Fruit fly (Drosophila melanogaster) whole organism, embryonic: ENCODE results near the gene mop.
A peak's percentile ranks its signal among the peaks of the same experiment; 100 is the strongest.

Experiments
- CG10462 ChIP-seq: fragments of 200-800 bp; sonication (Bioruptor generic); optimal IDR thresholded peaks from 2 replicates; lab custom pipeline; 2016; ENCODE audit warnings: missing biosample characterization, missing genetic modification characterization
- CG10565 ChIP-seq: fragments of 200-800 bp; sonication (Bioruptor generic); optimal IDR thresholded peaks from 3 replicates; lab custom pipeline; 2016; ENCODE audit warnings: missing biosample characterization, mild to moderate bottlenecking, missing genetic modification characterization
- CG11093 ChIP-seq: fragments of 200-800 bp; sonication (Bioruptor generic); IDR thresholded peaks from 3 replicates; pipeline ENCODE4 v1.3.6; 2022; ENCODE audit warnings: missing biosample characterization, missing genetic modification characterization
- CG11456 ChIP-seq: fragments of 200-800 bp; sonication (Bioruptor generic); IDR thresholded peaks from 3 replicates; pipeline ENCODE4 v1.3.6; 2022; ENCODE audit warnings: missing biosample characterization, missing genetic modification characterization
- CG12299 ChIP-seq: fragments of 200-800 bp; sonication (Bioruptor generic); optimal IDR thresholded peaks from 2 replicates; lab custom pipeline; 2018; ENCODE audit warnings: missing biosample characterization, mild to moderate bottlenecking, missing genetic modification characterization
- CG15269 ChIP-seq: fragments of 200-800 bp; sonication (Bioruptor generic); optimal IDR thresholded peaks from 2 replicates; lab custom pipeline; 2018; ENCODE audit warnings: missing biosample characterization, mild to moderate bottlenecking, missing genetic modification characterization, moderate library complexity
- CG17612 ChIP-seq: fragments of 200-800 bp; sonication (Bioruptor generic); IDR thresholded peaks from 2 replicates; pipeline ENCODE4 v1.3.6; 2022; ENCODE audit warnings: missing biosample characterization, missing genetic modification characterization
- CG17912 ChIP-seq: fragments of 200-800 bp; sonication (Bioruptor generic); optimal IDR thresholded peaks from 2 replicates; lab custom pipeline; 2018; ENCODE audit warnings: missing biosample characterization, mild to moderate bottlenecking, missing genetic modification characterization
- CG18262 ChIP-seq: fragments of 200-800 bp; optimal IDR thresholded peaks from 3 replicates; lab custom pipeline; 2019; ENCODE audit warnings: missing biosample characterization, mild to moderate bottlenecking, missing genetic modification characterization, moderate library complexity
- CG18764 ChIP-seq: fragments of 200-800 bp; sonication (Bioruptor generic); optimal IDR thresholded peaks from 3 replicates; lab custom pipeline; 2016; ENCODE audit warnings: missing biosample characterization, missing genetic modification characterization
- CG2712 ChIP-seq: fragments of 200-800 bp; optimal IDR thresholded peaks from 3 replicates; lab custom pipeline; 2019; ENCODE audit warnings: missing biosample characterization, mild to moderate bottlenecking, missing genetic modification characterization, moderate library complexity
- CG30403 ChIP-seq: fragments of 200-800 bp; sonication (Bioruptor generic); optimal IDR thresholded peaks from 3 replicates; lab custom pipeline; 2016; ENCODE audit warnings: missing biosample characterization, missing genetic modification characterization
- CG3995 ChIP-seq: fragments of 200-800 bp; sonication (Bioruptor generic); optimal IDR thresholded peaks from 3 replicates; lab custom pipeline; 2016; ENCODE audit warnings: missing biosample characterization, missing genetic modification characterization
- CG4404 ChIP-seq: fragments of 200-800 bp; sonication (Bioruptor generic); IDR thresholded peaks from 2 replicates; pipeline ENCODE4 v1.3.6; 2022; ENCODE audit warnings: missing biosample characterization, missing genetic modification characterization
- CG4707 ChIP-seq: fragments of 200-800 bp; sonication (Bioruptor generic); optimal IDR thresholded peaks from 2 replicates; lab custom pipeline; 2018; ENCODE audit warnings: missing biosample characterization, mild to moderate bottlenecking, missing genetic modification characterization, moderate library complexity
- CG4820 ChIP-seq: fragments of 200-800 bp; sonication (Bioruptor generic); optimal IDR thresholded peaks from 3 replicates; lab custom pipeline; 2016; ENCODE audit warnings: missing biosample characterization, missing genetic modification characterization
- CG6813 ChIP-seq: fragments of 200-800 bp; sonication (Bioruptor generic); optimal IDR thresholded peaks from 2 replicates; lab custom pipeline; 2017; ENCODE audit warnings: missing biosample characterization, missing genetic modification characterization, mild to moderate bottlenecking, moderate library complexity, missing genetic modification reagents
- CG8089 ChIP-seq: fragments of 200-800 bp; sonication (Bioruptor generic); optimal IDR thresholded peaks from 3 replicates; lab custom pipeline; 2016; ENCODE audit warnings: missing biosample characterization, missing genetic modification characterization
- CG8359 ChIP-seq: fragments of 200-800 bp; sonication (Bioruptor generic); optimal IDR thresholded peaks from 2 replicates; lab custom pipeline; 2017; ENCODE audit warnings: missing biosample characterization, mild to moderate bottlenecking, missing genetic modification characterization, borderline replicate concordance
- CG8388 ChIP-seq: fragments of 200-800 bp; sonication (Bioruptor generic); optimal IDR thresholded peaks from 2 replicates; lab custom pipeline; 2019; ENCODE audit warnings: missing biosample characterization, mild to moderate bottlenecking, missing genetic modification characterization, moderate library complexity
- CG9215 ChIP-seq: fragments of 200-800 bp; sonication (Bioruptor generic); IDR thresholded peaks from 2 replicates; pipeline ENCODE4 v1.3.6; 2022; ENCODE audit warnings: missing biosample characterization, missing genetic modification characterization
- CkIIα-i1 ChIP-seq: fragments of 200-800 bp; sonication (Bioruptor generic); IDR thresholded peaks from 2 replicates; pipeline ENCODE4 v1.3.6; 2022; ENCODE audit warnings: missing biosample characterization, missing genetic modification characterization
- Dfd ChIP-seq, 2 experiments: fragments of >200 bp; optimal IDR thresholded peaks; 2 replicates each; lab custom pipeline; 2017; ENCODE audit warnings: missing biosample characterization in 2 of 2, missing genetic modification characterization in 2 of 2
- Ets97D ChIP-seq: fragments of 200-800 bp; sonication (Bioruptor generic); optimal IDR thresholded peaks from 3 replicates; lab custom pipeline; 2016; ENCODE audit warnings: missing biosample characterization, missing genetic modification characterization
- Gug ChIP-seq: fragments of 200-800 bp; sonication (Bioruptor generic); IDR thresholded peaks from 4 replicates; pipeline ENCODE4 v1.3.6; 2022; ENCODE audit warnings: missing biosample characterization, missing genetic modification characterization
- HLH4C ChIP-seq: fragments of 200-800 bp; sonication (Bioruptor generic); IDR thresholded peaks from 3 replicates; pipeline ENCODE4 v1.3.6; 2022; ENCODE audit warnings: missing biosample characterization, missing genetic modification characterization; ENCODE audit not compliant: partially characterized antibody
- Hr51 ChIP-seq, 2 experiments: fragments of 200-800 bp; sonication (Bioruptor generic); optimal IDR thresholded peaks; 2 replicates in 1 of 2; 3 replicates in 1 of 2; lab custom pipeline; 2016 to 2018; ENCODE audit warnings: missing biosample characterization in 2 of 2, missing genetic modification characterization in 2 of 2, mild to moderate bottlenecking in 1 of 2, moderate library complexity in 1 of 2
- Med ChIP-seq: fragments of 200-800 bp; sonication (Bioruptor generic); peaks from one replicate; lab custom pipeline; 2016; ENCODE audit warnings: missing biosample characterization, missing genetic modification characterization, mild to moderate bottlenecking, inconsistent platforms, moderate library complexity
- Myb ChIP-seq: fragments of 200-800 bp; sonication (Bioruptor generic); optimal IDR thresholded peaks from 2 replicates; lab custom pipeline; 2016; ENCODE audit warnings: missing biosample characterization, missing genetic modification characterization
- Poxn ChIP-seq: fragments of 200-800 bp; sonication (Bioruptor generic); IDR thresholded peaks from 2 replicates; pipeline ENCODE4 v1.3.6; 2022; ENCODE audit warnings: missing biosample characterization, missing genetic modification characterization
- Xbp1 ChIP-seq: fragments of 200-800 bp; sonication (Bioruptor generic); optimal IDR thresholded peaks from 3 replicates; lab custom pipeline; 2016; ENCODE audit warnings: missing biosample characterization, mild to moderate bottlenecking, missing genetic modification characterization
- ato ChIP-seq: fragments of 200-800 bp; sonication (Bioruptor generic); IDR thresholded peaks from 2 replicates; pipeline ENCODE4 v1.3.6; 2022; ENCODE audit warnings: missing biosample characterization, missing genetic modification characterization; ENCODE audit not compliant: partially characterized antibody
- caup ChIP-seq: fragments of 200-800 bp; sonication (Bioruptor generic); optimal IDR thresholded peaks from 3 replicates; lab custom pipeline; 2017; ENCODE audit warnings: missing biosample characterization, mild to moderate bottlenecking, missing genetic modification characterization, moderate library complexity; ENCODE audit not compliant: severe bottlenecking
- ci ChIP-seq: fragments of 200-800 bp; sonication (Bioruptor generic); IDR thresholded peaks from 3 replicates; pipeline ENCODE4 v1.3.6; 2022; ENCODE audit warnings: missing biosample characterization, missing genetic modification characterization
- crc ChIP-seq: fragments of 200-800 bp; sonication (Bioruptor generic); optimal IDR thresholded peaks from 2 replicates; lab custom pipeline; 2016; ENCODE audit warnings: missing biosample characterization, missing genetic modification characterization
- en ChIP-seq: fragments of 200-800 bp; sonication (Bioruptor generic); optimal IDR thresholded peaks from 2 replicates; lab custom pipeline; 2016; ENCODE audit warnings: missing biosample characterization, missing genetic modification characterization
- exex ChIP-seq: fragments of 200-800 bp; sonication (Bioruptor generic); optimal IDR thresholded peaks from 4 replicates; lab custom pipeline; 2018; ENCODE audit warnings: missing biosample characterization, mild to moderate bottlenecking, missing genetic modification characterization, moderate library complexity
- fru ChIP-seq: fragments of >200 bp; optimal IDR thresholded peaks from 2 replicates; lab custom pipeline; 2017
- gem ChIP-seq: fragments of 200-800 bp; sonication (Bioruptor generic); optimal IDR thresholded peaks from 2 replicates; lab custom pipeline; 2019; ENCODE audit warnings: missing biosample characterization, mild to moderate bottlenecking, missing genetic modification characterization, moderate library complexity
- gt ChIP-seq: fragments of 200-800 bp; sonication (Bioruptor generic); IDR thresholded peaks from 2 replicates; pipeline ENCODE4 v1.3.6; 2022; ENCODE audit warnings: missing biosample characterization, missing genetic modification characterization
- klu ChIP-seq: fragments of 200-800 bp; sonication (Bioruptor generic); IDR thresholded peaks from 2 replicates; pipeline ENCODE4 v1.3.6; 2022; ENCODE audit warnings: missing biosample characterization, missing genetic modification characterization
- lilli ChIP-seq: fragments of 200-800 bp; sonication (Bioruptor generic); optimal IDR thresholded peaks from 3 replicates; lab custom pipeline; 2016; ENCODE audit warnings: missing biosample characterization, missing genetic modification characterization
- luna ChIP-seq: fragments of 200-800 bp; sonication (Bioruptor generic); optimal IDR thresholded peaks from 2 replicates; lab custom pipeline; 2016; ENCODE audit warnings: missing biosample characterization, missing genetic modification characterization
- p53 ChIP-seq: fragments of 200-800 bp; sonication (Bioruptor generic); optimal IDR thresholded peaks from 2 replicates; lab custom pipeline; 2016; ENCODE audit warnings: missing biosample characterization, missing genetic modification characterization
- pita ChIP-seq: fragments of 200-800 bp; sonication (Bioruptor generic); optimal IDR thresholded peaks from 2 replicates; lab custom pipeline; 2017; ENCODE audit warnings: missing biosample characterization, mild to moderate bottlenecking, missing genetic modification characterization
- pzg ChIP-seq: fragments of 200-800 bp; sonication (Bioruptor generic); optimal IDR thresholded peaks from 3 replicates; lab custom pipeline; 2018; ENCODE audit warnings: missing biosample characterization, mild to moderate bottlenecking, missing genetic modification characterization, moderate library complexity
- sc ChIP-seq, 3 experiments: fragments of >200 bp in 2 of 3; fragments of 200-800 bp in 1 of 3; sonication (Bioruptor generic) in 1 of 3; optimal IDR thresholded peaks; 2 replicates in 2 of 3; 3 replicates in 1 of 3; lab custom pipeline; 2017; ENCODE audit warnings: mild to moderate bottlenecking in 1 of 3, missing biosample characterization in 1 of 3, missing genetic modification characterization in 1 of 3, missing genetic modification reagents in 1 of 3
- sisA ChIP-seq: fragments of 200-800 bp; sonication (Bioruptor generic); IDR thresholded peaks from 2 replicates; pipeline ENCODE4 v1.3.6; 2022; ENCODE audit warnings: missing biosample characterization, missing genetic modification characterization
- vnd ChIP-seq: fragments of 200-800 bp; sonication (Bioruptor generic); IDR thresholded peaks from 3 replicates; pipeline ENCODE4 v1.3.6; 2022; ENCODE audit warnings: missing biosample characterization, missing genetic modification characterization; ENCODE audit not compliant: partially characterized antibody
- zen2 ChIP-seq: fragments of 200-800 bp; sonication (Bioruptor generic); IDR thresholded peaks from 3 replicates; pipeline ENCODE4 v1.3.6; 2022; ENCODE audit warnings: missing biosample characterization, missing genetic modification characterization; ENCODE audit not compliant: partially characterized antibody

The mop gene

dm6 chr3L:14784949-14785408 is 9.1 kb upstream of the mop start (continued):
- TF ChIP-seq Med (GFP tag; lab: Kevin White, UChicago): peak; percentile 99
- TF ChIP-seq Hr51 (GFP tag; optimal IDR thresholded peaks at IDR 0.05; lab: Kevin White, UChicago): peak; percentile 90 to 98
- TF ChIP-seq CG30403: peak; percentile 98
- TF ChIP-seq Xbp1 (GFP tag; lab: Kevin White, UChicago): peak; percentile 96
- TF ChIP-seq CG8388 (GFP tag; lab: Kevin White, UChicago): peak; percentile 96
- peak; percentile 86 for TF ChIP-seq en (GFP tag; lab: Kevin White, UChicago)
- TF ChIP-seq fru (lab: Kevin White, UChicago): no peak
- peak; percentile 96 for TF ChIP-seq caup (GFP tag; lab: Kevin White, UChicago)
- peak; percentile 75 for TF ChIP-seq Ets97D (GFP tag; lab: Kevin White, UChicago)
- TF ChIP-seq CG18262: peak; percentile 99
- peak; percentile 89 for TF ChIP-seq CG4404 (GFP tag; lab: Robert Waterston, UW)
- TF ChIP-seq CG18764 (GFP tag; lab: Kevin White, UChicago): peak; percentile 93
- peak; percentile 70 for TF ChIP-seq Poxn (GFP tag; lab: Robert Waterston, UW)
- TF ChIP-seq HLH4C (GFP tag; lab: Robert Waterston, UW): no peak
- TF ChIP-seq CG11456 (GFP tag; lab: Robert Waterston, UW): peak; percentile 86; the same call in 2 of the 3 replicates
- TF ChIP-seq CG17612 (GFP tag; lab: Robert Waterston, UW): peak; percentile 73
- no peak for TF ChIP-seq sc (optimal IDR thresholded peaks at IDR 0.05; lab: Kevin White, UChicago)
- TF ChIP-seq sc (GFP tag; optimal IDR thresholded peaks at IDR 0.05; lab: Kevin White, UChicago): peak; percentile 97
- TF ChIP-seq CG15269 (tag; lab: Kevin White, UChicago): peak; percentile 98
- no peak for TF ChIP-seq vnd (GFP tag; lab: Robert Waterston, UW)
- peak; percentile 89 for TF ChIP-seq CG9215 (GFP tag; lab: Robert Waterston, UW)
- TF ChIP-seq CG4820: peak; percentile 96
- peak; percentile 90 for TF ChIP-seq exex
- TF ChIP-seq Myb: peak; percentile 79
- peak; percentile 73 for TF ChIP-seq CG3995
- peak; percentile 96 for TF ChIP-seq CG10462 (GFP tag; lab: Kevin White, UChicago)
- TF ChIP-seq sisA (GFP tag; lab: Robert Waterston, UW): peak; percentile 86
- TF ChIP-seq CG2712 (tag; lab: Kevin White, UChicago): peak; percentile 99
- 0 out of 2 replicates have a peak, but pooled peaks have one; percentile 47 for TF ChIP-seq CkIIα-i1 (GFP tag; lab: Robert Waterston, UW)
- TF ChIP-seq zen2: no peak
- TF ChIP-seq gt: peak; percentile 80
- TF ChIP-seq CG10565 (GFP tag; lab: Kevin White, UChicago): peak; percentile 92
- peak; percentile 89 for TF ChIP-seq klu (GFP tag; lab: Robert Waterston, UW)
- no peak for TF ChIP-seq pzg
- peak; percentile 96 for TF ChIP-seq CG6813 (GFP tag; lab: Kevin White, UChicago)
- no peak for TF ChIP-seq Dfd (GFP tag; optimal IDR thresholded peaks at IDR 0.05; lab: Kevin White, UChicago)
- TF ChIP-seq CG11093 (GFP tag; lab: Robert Waterston, UW): peak; percentile 90
- peak; percentile 77 for TF ChIP-seq luna (GFP tag; lab: Kevin White, UChicago)
- TF ChIP-seq lilli (GFP tag; lab: Kevin White, UChicago): peak; percentile 96
- peak; percentile 91 for TF ChIP-seq ci (GFP tag; lab: Robert Waterston, UW)
- peak; percentile 94 for TF ChIP-seq CG12299 (tag; lab: Kevin White, UChicago)
- TF ChIP-seq CG8089: peak; percentile 91
- TF ChIP-seq crc (GFP tag; lab: Kevin White, UChicago): peak; percentile 90
- peak; percentile 75 for TF ChIP-seq Gug (GFP tag; lab: Robert Waterston, UW)
- no peak for TF ChIP-seq ato
- TF ChIP-seq CG4707 (GFP tag; lab: Kevin White, UChicago): peak; percentile 90
- TF ChIP-seq p53 (GFP tag; lab: Kevin White, UChicago): peak; percentile 50
- no peak for TF ChIP-seq pita
- TF ChIP-seq gem (tag; lab: Kevin White, UChicago): peak; percentile 98
- TF ChIP-seq CG17912: peak; percentile 78
- TF ChIP-seq CG8359 (GFP tag; lab: Kevin White, UChicago): peak; percentile 92
